Worm (Caenorhabditis elegans): Measurements from ENCODE around the gene nlp-70.

- no peak for TF ChIP-seq ekl-4 (GFP tag; IDR thresholded peaks at IDR 0.05)
- TF ChIP-seq zfh-2 (GFP tag; conservative IDR thresholded peaks at IDR 0.05), result no peak
- no peak for TF ChIP-seq attf-5 (GFP tag; optimal IDR thresholded peaks at IDR 0.05)
- no peak for TF ChIP-seq unc-62 (GFP tag; optimal IDR thresholded peaks at IDR 0.05)
- TF ChIP-seq egrh-3 (GFP tag; IDR thresholded peaks at IDR 0.05), result no peak
- TF ChIP-seq F52B5.7 (tag; optimal IDR thresholded peaks at IDR 0.05), result no peak
- no peak for TF ChIP-seq Y53G8AR.9 (GFP tag; conservative IDR thresholded peaks at IDR 0.05)
- no peak for TF ChIP-seq snpc-4 (GFP tag; optimal IDR thresholded peaks at IDR 0.05)
- TF ChIP-seq snpc-4 (tag; optimal IDR thresholded peaks at IDR 0.05), result no peak
- TF ChIP-seq dpl-1 (GFP tag; optimal IDR thresholded peaks at IDR 0.05), result no peak
Observed at ce11 chrV:258730-259129, 14.0 kb downstream of the nlp-70 start, which contains the start of gene nhr-204.
